Worm (Caenorhabditis elegans) whole organism, L1 larva: ENCODE measurements around the gene sru-1.

ENCODE experiments used
- elt-2 ChIP-seq: sonication (generic microtip); optimal IDR thresholded peaks from 2 replicates; lab custom pipeline; 2016; ENCODE audit warnings: missing genetic modification characterization, mild to moderate bottlenecking, inconsistent platforms, missing compliant biosample characterization, missing genetic modification reagents
- fkh-8 ChIP-seq: sonication (generic microtip); optimal IDR thresholded peaks from 2 replicates; lab custom pipeline; 2016; ENCODE audit warnings: mild to moderate bottlenecking, missing genetic modification characterization, missing compliant biosample characterization
- lin-39 ChIP-seq: fragments of 150-350 bp; optimal IDR thresholded peaks from 2 replicates; lab custom pipeline; 2014; ENCODE audit warnings: missing biosample characterization, missing genetic modification reagents, missing genetic modification characterization
- mep-1 ChIP-seq: fragments of 150-350 bp; optimal IDR thresholded peaks from 2 replicates; lab custom pipeline; 2014; ENCODE audit warnings: missing biosample characterization, missing genetic modification characterization
- nhr-19 ChIP-seq: fragments of 200-800 bp; sonication (Bioruptor generic); conservative IDR thresholded peaks from 2 replicates; pipeline ENCODE4 v1.3.6; 2022; ENCODE audit warnings: missing genetic modification characterization, missing compliant biosample characterization
- nhr-237 ChIP-seq: fragments of 150-350 bp; optimal IDR thresholded peaks from 2 replicates; lab custom pipeline; 2014; ENCODE audit warnings: missing biosample characterization, missing genetic modification characterization
- snpc-4 ChIP-seq: fragments of 150-350 bp; optimal IDR thresholded peaks from 2 replicates; lab custom pipeline; 2014; ENCODE audit warnings: missing biosample characterization, missing genetic modification characterization
- sptf-1 ChIP-seq: fragments of 150-350 bp; optimal IDR thresholded peaks from 2 replicates; lab custom pipeline; 2014; ENCODE audit warnings: missing biosample characterization, missing genetic modification characterization
- swsn-7 ChIP-seq: sonication (generic microtip); optimal IDR thresholded peaks from 2 replicates; lab custom pipeline; 2016; ENCODE audit warnings: missing genetic modification characterization, missing compliant biosample characterization
- unc-62 ChIP-seq: fragments of 150-350 bp; optimal IDR thresholded peaks from 2 replicates; lab custom pipeline; 2014; ENCODE audit warnings: missing biosample characterization, missing genetic modification reagents, missing genetic modification characterization

- no peak for TF ChIP-seq lin-39 (tag; lab: Kevin White, UChicago)
- no peak for TF ChIP-seq unc-62 (GFP tag; lab: Kevin White, UChicago)
- no peak for TF ChIP-seq sptf-1 (tag; lab: Kevin White, UChicago)
- TF ChIP-seq nhr-237 (tag; lab: Kevin White, UChicago): no peak
- no peak for TF ChIP-seq nhr-19 (GFP tag; lab: Robert Waterston, UW)
- TF ChIP-seq elt-2 (tag; lab: Kevin White, UChicago): no peak
- TF ChIP-seq mep-1 (tag; lab: Kevin White, UChicago): no peak
- TF ChIP-seq snpc-4 (tag; lab: Kevin White, UChicago): no peak
- no peak for TF ChIP-seq fkh-8 (tag; lab: Kevin White, UChicago)
- TF ChIP-seq swsn-7 (tag; lab: Kevin White, UChicago): no peak
Measured at ce11 chrIV:9485040-9485439, 3.4 kb upstream of the sru-1 start, which contains the start of gene gadr-2.
